Fruit fly (Drosophila melanogaster): Measurements from ENCODE around the gene CG12375.

DNA sequence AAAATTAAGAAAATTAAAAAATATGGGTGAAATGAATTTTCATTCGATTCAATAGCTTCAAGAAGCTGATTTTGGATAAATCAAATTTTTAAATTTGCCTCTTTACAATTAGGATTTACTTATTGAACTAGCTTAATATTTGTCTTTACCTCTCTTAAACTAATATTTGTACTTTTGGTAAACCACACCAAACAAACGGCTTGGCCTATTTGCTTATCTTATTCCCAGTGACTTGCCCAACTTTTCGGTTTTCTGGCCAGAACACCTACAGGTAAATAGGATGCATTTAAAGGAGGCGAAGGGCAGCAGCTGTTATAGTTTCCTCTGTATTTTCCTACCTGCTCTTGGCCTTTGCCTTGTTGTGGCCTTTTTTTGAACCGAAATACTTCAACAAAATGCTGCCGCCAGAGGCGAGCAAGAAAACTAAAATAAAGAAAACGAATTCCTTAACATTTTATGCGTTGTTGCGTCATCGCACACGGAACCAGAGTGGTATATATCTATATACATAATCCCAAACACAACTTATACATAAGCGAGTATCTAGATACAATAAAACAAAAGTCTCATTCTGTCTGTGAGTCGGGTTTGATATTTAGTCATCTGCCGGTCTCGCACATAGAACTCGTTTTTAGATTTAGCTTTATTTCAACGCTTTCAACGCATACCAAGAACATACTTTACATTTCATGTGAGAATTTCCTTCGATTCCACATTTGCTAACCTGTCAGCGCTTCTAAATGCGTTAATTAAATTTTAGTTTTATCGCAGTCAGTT, 39.3 kb upstream of the CG12375 start:
- no peak for TF ChIP-seq CG4496 (GFP tag; IDR thresholded peaks at IDR 0.05)
- TF ChIP-seq Pif1A (GFP tag; optimal IDR thresholded peaks at IDR 0.05), result no peak
- no peak for TF ChIP-seq Pif1B (GFP tag; optimal IDR thresholded peaks at IDR 0.05)
- no peak for TF ChIP-seq CG17806 (tag; optimal IDR thresholded peaks at IDR 0.05)
- TF ChIP-seq EcR (GFP tag; optimal IDR thresholded peaks at IDR 0.05), result no peak
- TF ChIP-seq CG8159 (tag; optimal IDR thresholded peaks at IDR 0.05), result no peak
- TF ChIP-seq CG13204 (GFP tag; optimal IDR thresholded peaks at IDR 0.05), result no peak
- no peak for TF ChIP-seq Snoo (tag; optimal IDR thresholded peaks at IDR 0.05)
